Worm (Caenorhabditis elegans): ENCODE data around the gene K12H6.2.

ce11 chrII:2832539-2832938 lies 17.2 kb upstream of the K12H6.2 start:
- TF ChIP-seq mdl-1 (tag; optimal IDR thresholded peaks at IDR 0.05) (no peak), F13H6.1 (tag; optimal IDR thresholded peaks at IDR 0.05) (no peak)

Data from whole organism, L2 larva.